Worm (Caenorhabditis elegans) whole organism, L4 larva: ENCODE data around the gene T07C4.12.

Experiments used
- D1046.2 ChIP-seq: fragments of 200-800 bp; sonication (Bioruptor generic); IDR thresholded peaks from 2 replicates; pipeline ENCODE4 v1.3.6; 2022; ENCODE audit warnings: missing genetic modification characterization, missing compliant biosample characterization
- T26A8.4 ChIP-seq: fragments of 200-800 bp; sonication (Bioruptor generic); IDR thresholded peaks from 2 replicates; pipeline ENCODE4 v1.3.6; 2022; ENCODE audit warnings: missing genetic modification characterization, missing compliant biosample characterization
- Y105C5A.15 ChIP-seq: fragments of 200-800 bp; sonication (Bioruptor generic); IDR thresholded peaks from 2 replicates; pipeline ENCODE4 v1.3.6; 2022; ENCODE audit warnings: missing genetic modification characterization, missing compliant biosample characterization
- ZK546.5 ChIP-seq, 2 experiments: sonication (generic microtip); optimal IDR thresholded peaks; 2 replicates each; lab custom pipeline; 2017; ENCODE audit warnings: missing biosample characterization in 2 of 2, missing genetic modification characterization in 2 of 2
- ama-1 ChIP-seq: fragments of 150-350 bp; optimal IDR thresholded peaks from 2 replicates; lab custom pipeline; 2014; ENCODE audit warnings: inconsistent platforms, mixed read lengths
- attf-4 ChIP-seq: sonication (generic microtip); optimal IDR thresholded peaks from 3 replicates; lab custom pipeline; 2017; ENCODE audit warnings: missing biosample characterization, missing genetic modification characterization
- ceh-20 ChIP-seq: fragments of 200-800 bp; sonication (Bioruptor generic); IDR thresholded peaks from 2 replicates; pipeline ENCODE4 v1.3.6; 2022; ENCODE audit warnings: missing genetic modification reagents, missing genetic modification characterization, missing compliant biosample characterization
- daf-12 ChIP-seq: fragments of 150-350 bp; optimal IDR thresholded peaks from 2 replicates; lab custom pipeline; 2014; ENCODE audit warnings: missing biosample characterization, missing genetic modification reagents, missing genetic modification characterization
- daf-19 ChIP-seq: fragments of 200-800 bp; sonication (Bioruptor generic); conservative IDR thresholded peaks from 2 replicates; pipeline ENCODE4 v1.3.6; 2022; ENCODE audit warnings: missing genetic modification characterization, missing compliant biosample characterization
- daf-8 ChIP-seq: fragments of 200-800 bp; sonication (Bioruptor generic); IDR thresholded peaks from 2 replicates; pipeline ENCODE4 v1.3.6; 2022; ENCODE audit warnings: missing genetic modification characterization, missing compliant biosample characterization
- dmd-8 ChIP-seq: fragments of 200-800 bp; sonication (Bioruptor generic); IDR thresholded peaks from 2 replicates; pipeline ENCODE4 v1.3.6; 2022; ENCODE audit warnings: missing genetic modification characterization, missing compliant biosample characterization
- dmd-9 ChIP-seq: fragments of 200-800 bp; sonication (Bioruptor generic); IDR thresholded peaks from 2 replicates; pipeline ENCODE4 v1.3.6; 2022; ENCODE audit warnings: missing genetic modification reagents, missing genetic modification characterization, missing compliant biosample characterization
- duxl-1 ChIP-seq: sonication (generic microtip); optimal IDR thresholded peaks from 2 replicates; lab custom pipeline; 2016; ENCODE audit warnings: mild to moderate bottlenecking, missing genetic modification characterization, moderate library complexity, missing compliant biosample characterization; ENCODE audit not compliant: poor library complexity
- dve-1 ChIP-seq: sonication (generic microtip); optimal IDR thresholded peaks from 2 replicates; lab custom pipeline; 2017; ENCODE audit warnings: antibody characterized with exemption, mild to moderate bottlenecking, missing genetic modification characterization, missing compliant biosample characterization; ENCODE audit not compliant: insufficient read depth
- egl-27 ChIP-seq: sonication (generic microtip); optimal IDR thresholded peaks from 3 replicates; lab custom pipeline; 2017; ENCODE audit warnings: missing biosample characterization, missing genetic modification reagents, missing genetic modification characterization
- gei-8 ChIP-seq: fragments of 200-800 bp; sonication (Bioruptor generic); optimal IDR thresholded peaks from 2 replicates; lab custom pipeline; 2018; ENCODE audit warnings: mild to moderate bottlenecking, missing genetic modification characterization, missing compliant biosample characterization
- hlh-11 ChIP-seq: fragments of 200-800 bp; sonication (Bioruptor generic); optimal IDR thresholded peaks from 2 replicates; lab custom pipeline; 2018; ENCODE audit warnings: mild to moderate bottlenecking, missing genetic modification characterization, missing compliant biosample characterization
- lin-13 ChIP-seq: fragments of 150-350 bp; optimal IDR thresholded peaks from 2 replicates; lab custom pipeline; 2014; ENCODE audit warnings: missing biosample characterization, missing genetic modification reagents, missing genetic modification characterization
- lin-15B ChIP-seq: fragments of 150-350 bp; sonication (generic microtip); optimal IDR thresholded peaks from 3 replicates; lab custom pipeline; 2014; ENCODE audit warnings: missing biosample characterization, missing genetic modification characterization
- lin-38 ChIP-seq: fragments of 200-800 bp; sonication (Bioruptor generic); IDR thresholded peaks from 2 replicates; pipeline ENCODE4 v1.3.6; 2022; ENCODE audit warnings: missing genetic modification reagents, missing genetic modification characterization, missing compliant biosample characterization
- madf-5 ChIP-seq, 2 experiments: fragments of 200-800 bp; sonication (Bioruptor generic); IDR thresholded peaks; 2 replicates each; pipeline ENCODE4 v1.3.6; 2022; ENCODE audit warnings: missing compliant biosample characterization in 2 of 2, missing genetic modification characterization in 2 of 2
- nhr-11 ChIP-seq: fragments of 150-350 bp; optimal IDR thresholded peaks from 2 replicates; lab custom pipeline; 2014; ENCODE audit warnings: missing biosample characterization, missing genetic modification characterization
- nhr-111 ChIP-seq: fragments of 200-800 bp; sonication (Bioruptor generic); optimal IDR thresholded peaks from 2 replicates; lab custom pipeline; 2018; ENCODE audit warnings: mild to moderate bottlenecking, missing genetic modification characterization, missing compliant biosample characterization
- nhr-25 ChIP-seq: sonication (generic microtip); optimal IDR thresholded peaks from 2 replicates; lab custom pipeline; 2017; ENCODE audit warnings: missing genetic modification characterization, mild to moderate bottlenecking, missing compliant biosample characterization, antibody characterized with exemption, moderate library complexity, borderline replicate concordance; ENCODE audit not compliant: insufficient read depth
- nhr-28 ChIP-seq: fragments of 150-350 bp; optimal IDR thresholded peaks from 2 replicates; lab custom pipeline; 2014; ENCODE audit warnings: missing biosample characterization, missing genetic modification characterization
- nhr-41 ChIP-seq: fragments of 200-800 bp; sonication (Bioruptor generic); IDR thresholded peaks from 2 replicates; pipeline ENCODE4 v1.3.6; 2022; ENCODE audit warnings: missing genetic modification reagents, missing genetic modification characterization, missing compliant biosample characterization
- nhr-48 ChIP-seq: sonication (generic microtip); optimal IDR thresholded peaks from 2 replicates; lab custom pipeline; 2016; ENCODE audit warnings: mild to moderate bottlenecking, missing genetic modification characterization, missing compliant biosample characterization
- nhr-77 ChIP-seq: fragments of 150-350 bp; optimal IDR thresholded peaks from 2 replicates; lab custom pipeline; 2014; ENCODE audit warnings: missing biosample characterization, missing genetic modification characterization
- pha-4 ChIP-seq, 2 experiments: fragments of 150-350 bp in 1 of 2; fragments of 200-800 bp in 1 of 2; sonication (Bioruptor generic) in 1 of 2; IDR thresholded peaks in 1 of 2; optimal IDR thresholded peaks in 1 of 2; 2 replicates each; pipeline versions ENCODE4 v1.3.6 to Lab custom; 2014 to 2022; ENCODE audit warnings: missing genetic modification characterization in 2 of 2, missing genetic modification reagents in 2 of 2, missing biosample characterization in 1 of 2, missing compliant biosample characterization in 1 of 2
- pqm-1 ChIP-seq: sonication (generic microtip); optimal IDR thresholded peaks from 2 replicates; lab custom pipeline; 2017; ENCODE audit warnings: missing biosample characterization, missing genetic modification characterization
- skn-1 ChIP-seq: fragments of 150-350 bp; optimal IDR thresholded peaks from 2 replicates; lab custom pipeline; 2014; ENCODE audit warnings: missing biosample characterization, missing genetic modification characterization
- snpc-1.2 ChIP-seq: fragments of 200-800 bp; sonication (Bioruptor generic); IDR thresholded peaks from 2 replicates; pipeline ENCODE4 v1.3.6; 2022; ENCODE audit warnings: missing genetic modification reagents, missing genetic modification characterization, missing compliant biosample characterization
- snpc-4 ChIP-seq: fragments of 150-350 bp; optimal IDR thresholded peaks from 2 replicates; lab custom pipeline; 2014; ENCODE audit warnings: missing biosample characterization, missing genetic modification characterization
- spr-1 ChIP-seq: sonication (generic microtip); optimal IDR thresholded peaks from 2 replicates; lab custom pipeline; 2016; ENCODE audit warnings: mild to moderate bottlenecking, missing genetic modification characterization, missing compliant biosample characterization
- tag-97 ChIP-seq: fragments of 200-800 bp; sonication (Bioruptor generic); IDR thresholded peaks from 2 replicates; pipeline ENCODE4 v1.3.6; 2022; ENCODE audit warnings: missing genetic modification characterization, missing compliant biosample characterization
- unc-130 ChIP-seq: sonication (generic microtip); optimal IDR thresholded peaks from 2 replicates; lab custom pipeline; 2016; ENCODE audit warnings: missing genetic modification reagents, missing genetic modification characterization, missing compliant biosample characterization
- vab-7 ChIP-seq: fragments of 200-800 bp; sonication (Bioruptor generic); IDR thresholded peaks from 2 replicates; pipeline ENCODE4 v1.3.6; 2022; ENCODE audit warnings: missing genetic modification reagents, missing genetic modification characterization, missing compliant biosample characterization
- zag-1 ChIP-seq: fragments of 150-350 bp; optimal IDR thresholded peaks from 2 replicates; lab custom pipeline; 2014; ENCODE audit warnings: missing biosample characterization, missing genetic modification characterization
- zfp-2 ChIP-seq: sonication (generic microtip); optimal IDR thresholded peaks from 2 replicates; lab custom pipeline; 2016; ENCODE audit warnings: mild to moderate bottlenecking, missing genetic modification characterization, missing compliant biosample characterization
- ztf-11 ChIP-seq: fragments of 150-350 bp; optimal IDR thresholded peaks from 2 replicates; lab custom pipeline; 2014; ENCODE audit warnings: missing biosample characterization, missing genetic modification characterization

T07C4.12 gene

DNA sequence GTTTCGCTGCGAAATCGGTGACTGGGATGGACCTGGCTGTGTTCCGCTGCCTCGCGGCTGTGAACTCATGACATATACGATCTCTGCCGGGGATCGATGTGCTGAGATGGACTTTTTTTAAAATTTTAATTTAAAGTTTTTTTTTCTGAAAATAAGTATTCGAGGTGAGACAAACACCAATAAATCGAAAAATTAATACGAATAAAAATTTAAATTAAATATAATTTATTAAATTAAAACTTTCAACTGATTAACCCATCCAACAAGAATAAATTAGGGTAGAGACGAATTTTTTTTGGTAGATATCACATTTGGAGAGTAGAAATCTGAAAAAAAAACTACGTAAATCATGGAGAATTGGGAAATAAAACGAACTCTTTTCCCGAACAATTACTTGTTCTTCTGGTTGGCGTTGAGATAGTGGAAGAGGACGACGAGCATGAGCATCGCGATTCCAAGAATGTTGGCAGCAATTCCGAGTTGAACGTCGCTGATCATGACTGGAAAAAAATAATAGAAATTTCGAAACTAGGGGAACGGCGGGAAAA is 14.3 kb downstream of the T07C4.12 start, which contains the start of the genes unc-50 and ostf-4:
TSS of gene unc-50 (minus strand) at position 101 of the 548 bp plus-strand sequence.
TSS of gene ostf-4 (minus strand) at position 498 of the 548 bp plus-strand sequence.
- TF ChIP-seq zag-1 (tag; lab: Kevin White, UChicago), result no peak
- TF ChIP-seq gei-8 (GFP tag; lab: Kevin White, UChicago), result no peak
- no peak for TF ChIP-seq T26A8.4 (GFP tag; lab: Robert Waterston, UW)
- no peak for TF ChIP-seq nhr-48
- TF ChIP-seq egl-27 (tag; lab: Kevin White, UChicago), result no peak
- TF ChIP-seq dmd-9 (GFP tag; lab: Robert Waterston, UW), result no peak
- no peak for TF ChIP-seq nhr-77
- TF ChIP-seq daf-19 (GFP tag; lab: Robert Waterston, UW), result no peak
- no peak for TF ChIP-seq nhr-11
- TF ChIP-seq Y105C5A.15 (GFP tag; lab: Robert Waterston, UW), result no peak
- TF ChIP-seq attf-4 (tag; lab: Kevin White, UChicago), result no peak
- no peak for TF ChIP-seq duxl-1
- TF ChIP-seq dmd-8, result no peak
- TF ChIP-seq daf-8 (GFP tag; lab: Robert Waterston, UW), result no peak

DNA sequence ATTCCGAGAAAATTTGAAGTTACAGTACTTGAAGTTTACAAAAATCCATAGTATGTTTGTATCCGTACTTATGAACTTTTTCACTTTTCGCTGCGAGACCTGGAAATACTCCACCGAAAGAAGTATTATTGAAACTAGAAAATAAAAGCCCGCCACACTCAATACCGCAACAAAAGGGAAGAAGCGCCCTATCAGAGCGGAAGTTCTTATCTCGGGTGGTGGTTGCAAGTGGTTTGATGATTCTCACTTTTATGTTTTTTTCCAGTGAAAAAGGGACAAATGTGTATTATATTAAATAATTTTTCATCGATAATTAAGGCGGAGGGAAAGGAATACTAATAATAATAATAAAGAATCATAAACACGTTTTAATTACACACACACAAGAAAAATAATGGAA is 18.2 kb downstream of the T07C4.12 start:
- TF ChIP-seq T26A8.4 (GFP tag; lab: Robert Waterston, UW) (no peak), snpc-1.2 (no peak), dve-1 (tag; lab: Kevin White, UChicago) (peak; percentile 1), ceh-20 (GFP tag; lab: Robert Waterston, UW) (no peak), zfp-2 (no peak), hlh-11 (tag; lab: Kevin White, UChicago) (no peak), snpc-4 (tag; lab: Kevin White, UChicago) (no peak), unc-130 (no peak), pqm-1 (tag; lab: Kevin White, UChicago) (peak; percentile 73), madf-5 (GFP tag; IDR thresholded peaks at IDR 0.05; lab: Robert Waterston, UW) (no peak), nhr-28 (peak; percentile 21), ZK546.5 (tag; optimal IDR thresholded peaks at IDR 0.05; lab: Kevin White, UChicago) (no peak), attf-4 (tag; lab: Kevin White, UChicago) (no peak), nhr-77 (peak; percentile 7), nhr-25 (tag; lab: Kevin White, UChicago) (no peak)

DNA sequence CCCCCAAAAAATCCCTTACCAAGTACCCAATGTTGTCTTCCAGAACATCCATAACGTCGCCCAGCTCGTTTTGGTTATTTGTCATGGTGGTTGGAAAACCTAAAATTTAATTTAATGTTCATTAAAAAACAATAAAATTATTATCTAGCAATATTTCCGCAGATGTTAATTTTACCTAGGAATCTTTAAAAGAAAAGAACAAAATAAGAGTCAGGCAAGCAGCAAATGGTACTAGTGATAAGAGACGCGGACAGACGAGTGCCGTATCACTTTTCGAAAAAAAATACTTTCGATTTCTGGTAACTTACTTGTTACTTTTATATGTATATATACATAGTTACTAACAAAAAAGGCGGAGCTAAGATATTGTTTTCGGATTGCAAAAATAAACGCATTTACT is 21.4 kb downstream of the T07C4.12 start, which contains the start of gene T07A5.7:
TSS of gene T07A5.7 (minus strand) at position 101 of the 400 bp plus-strand sequence.
- TF ChIP-seq pha-4 (GFP tag; IDR thresholded peaks at IDR 0.05; lab: Robert Waterston, UW), result no peak
- TF ChIP-seq pha-4 (tag; optimal IDR thresholded peaks at IDR 0.05; lab: Kevin White, UChicago), result no peak

DNA sequence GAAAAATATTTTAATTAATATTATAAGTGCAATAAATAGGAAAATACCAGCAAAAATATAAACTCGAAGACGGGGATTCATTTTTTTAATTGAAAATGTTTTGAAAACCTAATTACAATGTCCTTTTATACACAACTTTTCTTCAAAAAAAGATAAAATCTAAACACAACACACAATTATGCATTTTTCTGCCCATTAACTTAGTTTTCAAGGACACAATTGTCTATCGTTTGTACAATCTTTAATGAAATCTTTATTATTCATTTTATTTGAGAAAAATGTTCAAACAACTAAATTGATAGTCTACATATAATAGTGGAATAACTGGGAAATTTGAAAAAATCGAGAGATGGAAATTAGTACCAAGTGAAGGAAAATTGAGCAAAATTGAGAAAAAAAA is 26.4 kb downstream of the T07C4.12 start, which contains the start of gene T07A5.1:
TSS of gene T07A5.1 (minus strand) at position 149 of the 400 bp plus-strand sequence.
- TF ChIP-seq nhr-25 (tag; lab: Kevin White, UChicago) (no peak), nhr-111 (GFP tag; lab: Kevin White, UChicago) (no peak), lin-13 (GFP tag; lab: Kevin White, UChicago) (no peak), lin-15B (tag; lab: Kevin White, UChicago) (no peak), ama-1 (lab: Kevin White, UChicago) (no peak), snpc-4 (tag; lab: Kevin White, UChicago) (no peak), tag-97 (GFP tag; lab: Robert Waterston, UW) (no peak), ztf-11 (no peak), nhr-41 (GFP tag; lab: Robert Waterston, UW) (no peak), duxl-1 (no peak), D1046.2 (GFP tag; lab: Robert Waterston, UW) (no peak), spr-1 (tag; lab: Kevin White, UChicago) (no peak), vab-7 (GFP tag; lab: Robert Waterston, UW) (no peak), skn-1 (no peak), lin-38 (GFP tag; lab: Robert Waterston, UW) (no peak), daf-12 (tag; lab: Kevin White, UChicago) (no peak)
